Worm (Caenorhabditis elegans) whole organism, L4/young adult: ENCODE measurements around the gene atg-18.

Source experiments
- W03F9.2 ChIP-seq: fragments of 150-350 bp; optimal IDR thresholded peaks from 2 replicates; lab custom pipeline; 2014; ENCODE audit warnings: missing biosample characterization, missing genetic modification characterization
- dao-5 ChIP-seq: sonication (generic microtip); optimal IDR thresholded peaks from 2 replicates; lab custom pipeline; 2016; ENCODE audit warnings: missing genotype, missing genetic modification characterization, moderate library complexity, missing compliant biosample characterization

DNA sequence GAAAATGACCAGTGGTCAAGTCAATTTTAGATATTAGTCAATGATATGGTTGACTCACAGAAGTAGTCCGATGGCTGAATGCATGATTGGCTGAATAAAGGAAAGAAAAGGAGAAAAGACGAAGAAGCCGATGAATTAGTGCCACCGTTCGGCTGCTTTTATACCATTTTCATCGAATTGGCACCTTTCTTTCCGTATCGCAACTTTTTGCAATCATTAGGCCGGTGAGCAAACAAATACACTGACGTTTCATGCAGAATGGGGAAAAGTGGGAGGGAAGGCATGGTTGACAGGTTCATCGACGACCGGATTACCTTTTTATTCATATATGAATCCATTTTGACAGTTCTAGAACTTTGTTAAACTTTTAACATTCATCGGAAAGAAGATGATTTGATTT is 9.9 kb downstream of the atg-18 start, which contains the start of gene idpc-2:
- TF ChIP-seq W03F9.2 (tag; lab: Kevin White, UChicago), result no peak
- TF ChIP-seq dao-5 (tag; lab: Kevin White, UChicago), result no peak
